Worm (Caenorhabditis elegans) whole organism, L4/young adult: ENCODE measurements around the gene bath-15.

Experiments
- W03F9.2 ChIP-seq: fragments of 150-350 bp; optimal IDR thresholded peaks from 2 replicates; lab custom pipeline; 2014; ENCODE audit warnings: missing biosample characterization, missing genetic modification characterization
- him-1 ChIP-seq: sonication (generic microtip); optimal IDR thresholded peaks from 2 replicates; lab custom pipeline; 2016; ENCODE audit warnings: missing genotype, missing genetic modification reagents, missing genetic modification characterization, missing compliant biosample characterization

ce11 chrIII:7815056-7815366, 39.2 kb upstream of the bath-15 start:
- TF ChIP-seq him-1 (tag; lab: Kevin White, UChicago), result no peak
- TF ChIP-seq W03F9.2 (tag; lab: Kevin White, UChicago), result no peak
